Fruit fly (Drosophila melanogaster): ENCODE results near the gene ndl.

ndl gene

dm6 chr3L:6576709-6577108 is 26.5 kb downstream of the ndl start (continued):
- TF ChIP-seq MESR4 (GFP tag; optimal IDR thresholded peaks at IDR 0.05) = no peak
- TF ChIP-seq CG15269 (tag; optimal IDR thresholded peaks at IDR 0.05) = peak; percentile 78
- no peak for TF ChIP-seq gt (GFP tag; IDR thresholded peaks at IDR 0.05)
- peak; percentile 36; the same call in 1 of the 2 replicates for TF ChIP-seq dimm (GFP tag; IDR thresholded peaks at IDR 0.05)
- peak; percentile 61 for TF ChIP-seq ranshi (GFP tag; IDR thresholded peaks at IDR 0.05)
- peak; percentile 62; the same call in 1 of the 2 replicates for TF ChIP-seq gsb (GFP tag; IDR thresholded peaks at IDR 0.05)
- peak; percentile 84 for TF ChIP-seq CG5953 (GFP tag; IDR thresholded peaks at IDR 0.05)
- no peak for TF ChIP-seq CG2199 (GFP tag; IDR thresholded peaks at IDR 0.05)
- TF ChIP-seq CG15073 (GFP tag; optimal IDR thresholded peaks at IDR 0.05) = no peak
- no peak for TF ChIP-seq CG17829 (tag; optimal IDR thresholded peaks at IDR 0.05)
- TF ChIP-seq croc (GFP tag; conservative IDR thresholded peaks at IDR 0.05) = peak; percentile 41; the same call in 1 of the 3 replicates
- TF ChIP-seq nmo (GFP tag; optimal IDR thresholded peaks at IDR 0.05) = peak; percentile 65
- TF ChIP-seq CG11695 (GFP tag; IDR thresholded peaks at IDR 0.05) = peak; percentile 60; the same call in 2 of the 3 replicates
- peak; percentile 22 for TF ChIP-seq Bdp1 (GFP tag; optimal IDR thresholded peaks at IDR 0.05)
- peak; percentile 29 for TF ChIP-seq NK7.1 (GFP tag; optimal IDR thresholded peaks at IDR 0.05)
- no peak for TF ChIP-seq mirr (GFP tag; optimal IDR thresholded peaks at IDR 0.05)
- peak; percentile 68 for TF ChIP-seq CG7357 (GFP tag; IDR thresholded peaks at IDR 0.05)
- no peak for TF ChIP-seq jumu (GFP tag; optimal IDR thresholded peaks at IDR 0.05)
- no peak for TF ChIP-seq CG7963 (GFP tag; IDR thresholded peaks at IDR 0.05; ENCODE audit: partially characterized antibody)
- no peak for TF ChIP-seq CG2129 (GFP tag; IDR thresholded peaks at IDR 0.05; ENCODE audit: partially characterized antibody)
- peak; percentile 81 for TF ChIP-seq Sox102F (GFP tag; optimal IDR thresholded peaks at IDR 0.05)
- TF ChIP-seq salm (tag; optimal IDR thresholded peaks at IDR 0.05) = no peak
- peak; percentile 39 for TF ChIP-seq CG9817 (tag; optimal IDR thresholded peaks at IDR 0.05)
- TF ChIP-seq stwl (tag; optimal IDR thresholded peaks at IDR 0.05) = no peak
- TF ChIP-seq ato (GFP tag; IDR thresholded peaks at IDR 0.05; ENCODE audit: partially characterized antibody) = no peak
- TF ChIP-seq Usf (GFP tag; optimal IDR thresholded peaks at IDR 0.05) = no peak
- peak; percentile 46 for TF ChIP-seq CG9215 (GFP tag; IDR thresholded peaks at IDR 0.05)
- no peak for TF ChIP-seq MTF-1 (GFP tag; optimal IDR thresholded peaks at IDR 0.05; ENCODE audit: borderline replicate concordance)
- peak; percentile 13 for TF ChIP-seq gro (GFP tag; optimal IDR thresholded peaks at IDR 0.05)
- no peak for TF ChIP-seq crp (GFP tag; optimal IDR thresholded peaks at IDR 0.05)
- TF ChIP-seq C15 (GFP tag; IDR thresholded peaks at IDR 0.05) = peak; percentile 51; the same call in 1 of the 3 replicates
- no peak for TF ChIP-seq dati (GFP tag; IDR thresholded peaks at IDR 0.05)
- TF ChIP-seq mld (GFP tag; IDR thresholded peaks at IDR 0.05; ENCODE audit: partially characterized antibody) = no peak
- no peak for TF ChIP-seq Neu2 (GFP tag; optimal IDR thresholded peaks at IDR 0.05; ENCODE audit: borderline replicate concordance)
- peak; percentile 69 for TF ChIP-seq CG10366 (GFP tag; IDR thresholded peaks at IDR 0.05)
- TF ChIP-seq stc (GFP tag; IDR thresholded peaks at IDR 0.05) = peak; percentile 76
- peak; percentile 55; the same call in 1 of the 3 replicates for TF ChIP-seq Optix (GFP tag; IDR thresholded peaks at IDR 0.05)
- no peak for TF ChIP-seq D (optimal IDR thresholded peaks at IDR 0.05)
- peak; percentile 38 for TF ChIP-seq D (GFP tag; optimal IDR thresholded peaks at IDR 0.05)
- TF ChIP-seq pzg (GFP tag; optimal IDR thresholded peaks at IDR 0.05) = no peak
- peak; percentile 74 for TF ChIP-seq H15 (GFP tag; IDR thresholded peaks at IDR 0.05)
- TF ChIP-seq z (GFP tag; IDR thresholded peaks at IDR 0.05) = no peak
- no peak for TF ChIP-seq lilli (GFP tag; optimal IDR thresholded peaks at IDR 0.05)
- no peak for TF ChIP-seq CG7271 (tag; optimal IDR thresholded peaks at IDR 0.05)
- TF ChIP-seq CG17186 (GFP tag; optimal IDR thresholded peaks at IDR 0.05) = no peak
- no peak for TF ChIP-seq sd (tag; optimal IDR thresholded peaks at IDR 0.05)
- peak; percentile 54 for TF ChIP-seq Hsf (GFP tag; optimal IDR thresholded peaks at IDR 0.05)
- TF ChIP-seq CG8089 (GFP tag; optimal IDR thresholded peaks at IDR 0.05) = peak; percentile 32
- TF ChIP-seq Med (GFP tag) = peak; percentile 93
- peak; percentile 22 for TF ChIP-seq Antp (GFP tag; optimal IDR thresholded peaks at IDR 0.05)
- peak; percentile 68 for TF ChIP-seq Meics (GFP tag; optimal IDR thresholded peaks at IDR 0.05)

Measured in whole organism, embryonic.